Worm (Caenorhabditis elegans) whole organism, L4 larva: ENCODE data around the gene noca-1.

Source experiments
- D1046.2 ChIP-seq: fragments of 200-800 bp; sonication (Bioruptor generic); IDR thresholded peaks from 2 replicates; pipeline ENCODE4 v1.3.6; 2022; ENCODE audit warnings: missing genetic modification characterization, missing compliant biosample characterization
- F26F4.8 ChIP-seq: fragments of 200-800 bp; sonication (Bioruptor generic); conservative IDR thresholded peaks from 2 replicates; pipeline ENCODE4 v1.3.6; 2022; ENCODE audit warnings: missing genetic modification characterization, missing compliant biosample characterization
- R02D3.7 ChIP-seq: fragments of 150-350 bp; sonication (generic microtip); optimal IDR thresholded peaks from 3 replicates; lab custom pipeline; 2014; ENCODE audit warnings: missing biosample characterization, missing genetic modification characterization
- Y105C5A.15 ChIP-seq: fragments of 200-800 bp; sonication (Bioruptor generic); IDR thresholded peaks from 2 replicates; pipeline ENCODE4 v1.3.6; 2022; ENCODE audit warnings: missing genetic modification characterization, missing compliant biosample characterization
- Y48G9A.11 ChIP-seq: fragments of 200-800 bp; sonication (Bioruptor generic); IDR thresholded peaks from 2 replicates; pipeline ENCODE4 v1.3.6; 2022; ENCODE audit warnings: missing genetic modification reagents, missing genetic modification characterization, missing compliant biosample characterization
- ZK337.2 ChIP-seq: fragments of 200-800 bp; sonication (Bioruptor generic); IDR thresholded peaks from 2 replicates; pipeline ENCODE4 v1.3.6; 2022; ENCODE audit warnings: missing genetic modification reagents, missing genetic modification characterization, missing compliant biosample characterization
- ZK546.5 ChIP-seq, 2 experiments: sonication (generic microtip); optimal IDR thresholded peaks; 2 replicates each; lab custom pipeline; 2017; ENCODE audit warnings: missing biosample characterization in 2 of 2, missing genetic modification characterization in 2 of 2
- aha-1 ChIP-seq: fragments of 150-350 bp; peaks from one replicate; lab custom pipeline; 2014; ENCODE audit warnings: missing biosample characterization, missing genetic modification characterization
- ama-1 ChIP-seq: fragments of 150-350 bp; optimal IDR thresholded peaks from 2 replicates; lab custom pipeline; 2014; ENCODE audit warnings: inconsistent platforms, mixed read lengths
- ceh-28 ChIP-seq: fragments of 150-350 bp; optimal IDR thresholded peaks from 2 replicates; lab custom pipeline; 2014; ENCODE audit warnings: missing biosample characterization, missing genetic modification reagents, missing genetic modification characterization
- ceh-32 ChIP-seq: sonication (generic microtip); optimal IDR thresholded peaks from 2 replicates; lab custom pipeline; 2016; ENCODE audit warnings: mild to moderate bottlenecking, missing genetic modification characterization, missing compliant biosample characterization; ENCODE audit not compliant: poor library complexity
- ceh-44 ChIP-seq: fragments of 200-800 bp; sonication (Bioruptor generic); IDR thresholded peaks from 2 replicates; pipeline ENCODE4 v1.3.6; 2022; ENCODE audit warnings: missing genetic modification reagents, missing genetic modification characterization, missing compliant biosample characterization
- ceh-62 ChIP-seq: sonication (generic microtip); optimal IDR thresholded peaks from 2 replicates; lab custom pipeline; 2017; ENCODE audit warnings: missing biosample characterization, missing genetic modification characterization
- cey-2 ChIP-seq: sonication (generic microtip); optimal IDR thresholded peaks from 3 replicates; lab custom pipeline; 2017; ENCODE audit warnings: missing genetic modification characterization, mild to moderate bottlenecking, missing compliant biosample characterization, antibody characterized with exemption, borderline replicate concordance; ENCODE audit not compliant: insufficient read depth
- ctbp-1 ChIP-seq: fragments of 200-800 bp; sonication (Bioruptor generic); IDR thresholded peaks from 2 replicates; pipeline ENCODE4 v1.3.6; 2022; ENCODE audit warnings: missing genetic modification reagents, missing genetic modification characterization, missing compliant biosample characterization
- daf-12 ChIP-seq: fragments of 150-350 bp; optimal IDR thresholded peaks from 2 replicates; lab custom pipeline; 2014; ENCODE audit warnings: missing biosample characterization, missing genetic modification reagents, missing genetic modification characterization
- daf-19 ChIP-seq: fragments of 200-800 bp; sonication (Bioruptor generic); conservative IDR thresholded peaks from 2 replicates; pipeline ENCODE4 v1.3.6; 2022; ENCODE audit warnings: missing genetic modification characterization, missing compliant biosample characterization
- daf-8 ChIP-seq: fragments of 200-800 bp; sonication (Bioruptor generic); IDR thresholded peaks from 2 replicates; pipeline ENCODE4 v1.3.6; 2022; ENCODE audit warnings: missing genetic modification characterization, missing compliant biosample characterization
- dmd-6 ChIP-seq: fragments of 200-800 bp; sonication (Bioruptor generic); IDR thresholded peaks from 2 replicates; pipeline ENCODE4 v1.3.6; 2022; ENCODE audit warnings: missing genetic modification reagents, missing genetic modification characterization, missing compliant biosample characterization
- dmd-8 ChIP-seq: fragments of 200-800 bp; sonication (Bioruptor generic); IDR thresholded peaks from 2 replicates; pipeline ENCODE4 v1.3.6; 2022; ENCODE audit warnings: missing genetic modification characterization, missing compliant biosample characterization
- dmd-9 ChIP-seq: fragments of 200-800 bp; sonication (Bioruptor generic); IDR thresholded peaks from 2 replicates; pipeline ENCODE4 v1.3.6; 2022; ENCODE audit warnings: missing genetic modification reagents, missing genetic modification characterization, missing compliant biosample characterization
- dve-1 ChIP-seq: sonication (generic microtip); optimal IDR thresholded peaks from 2 replicates; lab custom pipeline; 2017; ENCODE audit warnings: antibody characterized with exemption, mild to moderate bottlenecking, missing genetic modification characterization, missing compliant biosample characterization; ENCODE audit not compliant: insufficient read depth
- fkh-10 ChIP-seq: fragments of 150-350 bp; optimal IDR thresholded peaks from 2 replicates; lab custom pipeline; 2014; ENCODE audit warnings: missing biosample characterization, missing genetic modification reagents, missing genetic modification characterization
- fos-1 ChIP-seq: fragments of 150-350 bp; optimal IDR thresholded peaks from 2 replicates; lab custom pipeline; 2014; ENCODE audit warnings: missing biosample characterization, missing genetic modification characterization
- hmg-1.1 ChIP-seq: fragments of 200-800 bp; sonication (Bioruptor generic); IDR thresholded peaks from 2 replicates; pipeline ENCODE4 v1.3.6; 2022; ENCODE audit warnings: missing genetic modification reagents, missing genetic modification characterization, missing compliant biosample characterization
- jun-1 ChIP-seq: fragments of 150-350 bp; optimal IDR thresholded peaks from 2 replicates; lab custom pipeline; 2014; ENCODE audit warnings: missing biosample characterization, missing genetic modification reagents, missing genetic modification characterization
- lin-29 ChIP-seq: fragments of 200-800 bp; sonication (Bioruptor generic); IDR thresholded peaks from 2 replicates; pipeline ENCODE4 v1.3.6; 2022; ENCODE audit warnings: missing genetic modification reagents, missing genetic modification characterization, missing compliant biosample characterization
- mdt-29 ChIP-seq: fragments of 200-800 bp; sonication (Bioruptor generic); IDR thresholded peaks from 2 replicates; pipeline ENCODE4 v1.3.6; 2022; ENCODE audit warnings: missing genetic modification reagents, missing genetic modification characterization, missing compliant biosample characterization
- mxl-2 ChIP-seq: fragments of 200-800 bp; sonication (Bioruptor generic); conservative IDR thresholded peaks from 2 replicates; pipeline ENCODE4 v1.3.6; 2022; ENCODE audit warnings: missing genetic modification reagents, missing genetic modification characterization, missing compliant biosample characterization
- mxl-3 ChIP-seq: fragments of 200-800 bp; sonication (Bioruptor generic); optimal IDR thresholded peaks from 2 replicates; lab custom pipeline; 2018; ENCODE audit warnings: mild to moderate bottlenecking, missing genetic modification characterization, missing compliant biosample characterization
- nhr-10 ChIP-seq: fragments of 150-350 bp; optimal IDR thresholded peaks from 2 replicates; lab custom pipeline; 2014; ENCODE audit warnings: missing biosample characterization, missing genetic modification characterization
- nhr-102 ChIP-seq: sonication (generic microtip); optimal IDR thresholded peaks from 2 replicates; lab custom pipeline; 2016; ENCODE audit warnings: mild to moderate bottlenecking, missing genetic modification characterization, moderate library complexity, missing compliant biosample characterization
- nhr-111 ChIP-seq: fragments of 200-800 bp; sonication (Bioruptor generic); optimal IDR thresholded peaks from 2 replicates; lab custom pipeline; 2018; ENCODE audit warnings: mild to moderate bottlenecking, missing genetic modification characterization, missing compliant biosample characterization
- nhr-237 ChIP-seq: sonication (generic microtip); optimal IDR thresholded peaks from 2 replicates; lab custom pipeline; 2017; ENCODE audit warnings: missing biosample characterization, missing genetic modification characterization
- nhr-25 ChIP-seq: sonication (generic microtip); optimal IDR thresholded peaks from 2 replicates; lab custom pipeline; 2017; ENCODE audit warnings: missing genetic modification characterization, mild to moderate bottlenecking, missing compliant biosample characterization, antibody characterized with exemption, moderate library complexity, borderline replicate concordance; ENCODE audit not compliant: insufficient read depth
- nhr-28 ChIP-seq: fragments of 150-350 bp; optimal IDR thresholded peaks from 2 replicates; lab custom pipeline; 2014; ENCODE audit warnings: missing biosample characterization, missing genetic modification characterization
- nhr-41 ChIP-seq: fragments of 200-800 bp; sonication (Bioruptor generic); IDR thresholded peaks from 2 replicates; pipeline ENCODE4 v1.3.6; 2022; ENCODE audit warnings: missing genetic modification reagents, missing genetic modification characterization, missing compliant biosample characterization
- nhr-48 ChIP-seq: sonication (generic microtip); optimal IDR thresholded peaks from 2 replicates; lab custom pipeline; 2016; ENCODE audit warnings: mild to moderate bottlenecking, missing genetic modification characterization, missing compliant biosample characterization
- nhr-76 ChIP-seq: fragments of 150-350 bp; optimal IDR thresholded peaks from 2 replicates; lab custom pipeline; 2014; ENCODE audit warnings: missing biosample characterization, missing genetic modification characterization
- pha-4 ChIP-seq, 2 experiments: fragments of 150-350 bp in 1 of 2; fragments of 200-800 bp in 1 of 2; sonication (Bioruptor generic) in 1 of 2; IDR thresholded peaks in 1 of 2; optimal IDR thresholded peaks in 1 of 2; 2 replicates each; pipeline versions ENCODE4 v1.3.6 to Lab custom; 2014 to 2022; ENCODE audit warnings: missing genetic modification characterization in 2 of 2, missing genetic modification reagents in 2 of 2, missing biosample characterization in 1 of 2, missing compliant biosample characterization in 1 of 2
- pqm-1 ChIP-seq: sonication (generic microtip); optimal IDR thresholded peaks from 2 replicates; lab custom pipeline; 2017; ENCODE audit warnings: missing biosample characterization, missing genetic modification characterization
- snpc-4 ChIP-seq: fragments of 150-350 bp; optimal IDR thresholded peaks from 2 replicates; lab custom pipeline; 2014; ENCODE audit warnings: missing biosample characterization, missing genetic modification characterization
- spr-1 ChIP-seq: sonication (generic microtip); optimal IDR thresholded peaks from 2 replicates; lab custom pipeline; 2016; ENCODE audit warnings: mild to moderate bottlenecking, missing genetic modification characterization, missing compliant biosample characterization
- spr-3 ChIP-seq: fragments of 200-800 bp; sonication (Bioruptor generic); optimal IDR thresholded peaks from 2 replicates; lab custom pipeline; 2018; ENCODE audit warnings: mild to moderate bottlenecking, missing genetic modification characterization, missing compliant biosample characterization
- tag-97 ChIP-seq: fragments of 200-800 bp; sonication (Bioruptor generic); IDR thresholded peaks from 2 replicates; pipeline ENCODE4 v1.3.6; 2022; ENCODE audit warnings: missing genetic modification characterization, missing compliant biosample characterization
- tra-1 ChIP-seq: fragments of 200-800 bp; sonication (Bioruptor generic); IDR thresholded peaks from 2 replicates; pipeline ENCODE4 v1.3.6; 2022; ENCODE audit warnings: missing genetic modification reagents, missing genetic modification characterization, missing compliant biosample characterization
- unc-130 ChIP-seq: sonication (generic microtip); optimal IDR thresholded peaks from 2 replicates; lab custom pipeline; 2016; ENCODE audit warnings: missing genetic modification reagents, missing genetic modification characterization, missing compliant biosample characterization
- unc-39 ChIP-seq: sonication (generic microtip); optimal IDR thresholded peaks from 2 replicates; lab custom pipeline; 2017; ENCODE audit warnings: missing biosample characterization, missing genetic modification characterization
- zag-1 ChIP-seq: fragments of 150-350 bp; optimal IDR thresholded peaks from 2 replicates; lab custom pipeline; 2014; ENCODE audit warnings: missing biosample characterization, missing genetic modification characterization
- zfp-2 ChIP-seq: sonication (generic microtip); optimal IDR thresholded peaks from 2 replicates; lab custom pipeline; 2016; ENCODE audit warnings: mild to moderate bottlenecking, missing genetic modification characterization, missing compliant biosample characterization
- zip-11 ChIP-seq: fragments of 200-800 bp; sonication (Bioruptor generic); IDR thresholded peaks from 2 replicates; pipeline ENCODE4 v1.3.6; 2022; ENCODE audit warnings: missing genetic modification characterization, missing compliant biosample characterization
- zip-2 ChIP-seq: fragments of 150-350 bp; optimal IDR thresholded peaks from 2 replicates; lab custom pipeline; 2014; ENCODE audit warnings: missing biosample characterization, missing genetic modification characterization
- ztf-7 ChIP-seq: fragments of 150-350 bp; optimal IDR thresholded peaks from 2 replicates; lab custom pipeline; 2014; ENCODE audit warnings: missing biosample characterization, missing genetic modification characterization

noca-1 gene

DNA sequence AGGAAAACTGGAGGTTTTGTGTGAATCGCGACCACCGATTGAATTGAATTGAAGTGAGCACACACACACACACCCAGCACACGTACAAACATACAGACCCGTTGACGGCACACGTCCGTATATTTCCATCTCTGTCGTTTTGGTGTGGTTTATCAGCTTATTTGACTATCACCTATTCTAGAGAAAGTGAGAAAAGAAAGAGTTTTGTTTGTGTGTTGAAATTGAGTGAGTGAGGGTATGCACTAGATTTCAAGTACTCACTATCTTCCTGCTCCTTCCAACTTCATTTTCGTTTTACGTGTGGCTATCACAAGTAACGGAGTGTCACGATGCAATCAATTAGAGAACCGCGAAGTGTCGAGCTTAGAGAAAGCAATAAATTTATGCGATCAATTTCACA is 11.1 kb downstream of the noca-1 start (continued):
- TF ChIP-seq nhr-111 (GFP tag; lab: Kevin White, UChicago) (no peak), nhr-28 (tag; lab: Kevin White, UChicago) (peak; percentile 80), ceh-44 (no peak), ctbp-1 (GFP tag; lab: Robert Waterston, UW) (no peak), nhr-76 (tag; lab: Kevin White, UChicago) (no peak), hmg-1.1 (peak; percentile 40; the same call in 1 of the 2 replicates), nhr-102 (tag; lab: Kevin White, UChicago) (no peak), lin-29 (GFP tag; lab: Robert Waterston, UW) (no peak), ceh-32 (tag; lab: Kevin White, UChicago) (no peak), zfp-2 (tag; lab: Kevin White, UChicago) (no peak), spr-3 (GFP tag; lab: Kevin White, UChicago) (no peak), dve-1 (tag; lab: Kevin White, UChicago) (peak; percentile 79), tag-97 (no peak), fos-1 (tag; lab: Kevin White, UChicago) (no peak), fkh-10 (GFP tag; lab: Kevin White, UChicago) (no peak), R02D3.7 (tag; lab: Kevin White, UChicago) (no peak), zag-1 (no peak), nhr-25 (no peak), zip-2 (tag; lab: Kevin White, UChicago) (no peak), mxl-3 (GFP tag; lab: Kevin White, UChicago) (peak; percentile 7), snpc-4 (no peak), D1046.2 (GFP tag; lab: Robert Waterston, UW) (no peak), jun-1 (no peak), nhr-48 (tag; lab: Kevin White, UChicago) (peak; percentile 48), ZK546.5 (tag; optimal IDR thresholded peaks at IDR 0.05; lab: Kevin White, UChicago) (no peak), unc-39 (tag; lab: Kevin White, UChicago) (no peak), nhr-237 (tag; lab: Kevin White, UChicago) (no peak), ZK337.2 (no peak), cey-2 (tag; lab: Kevin White, UChicago) (no peak), nhr-10 (tag; lab: Kevin White, UChicago) (no peak), daf-12 (no peak), nhr-41 (GFP tag; lab: Robert Waterston, UW) (no peak), dmd-8 (GFP tag; lab: Robert Waterston, UW) (no peak), daf-19 (GFP tag; lab: Robert Waterston, UW) (no peak), mdt-29 (GFP tag; lab: Robert Waterston, UW) (no peak), F26F4.8 (GFP tag; lab: Robert Waterston, UW) (no peak), Y48G9A.11 (no peak), dmd-6 (GFP tag; lab: Robert Waterston, UW) (peak; percentile 87), dmd-9 (GFP tag; lab: Robert Waterston, UW) (no peak), pqm-1 (peak; percentile 93), Y105C5A.15 (GFP tag; lab: Robert Waterston, UW) (no peak), pha-4 (GFP tag; IDR thresholded peaks at IDR 0.05; lab: Robert Waterston, UW) (no peak), pha-4 (tag; optimal IDR thresholded peaks at IDR 0.05; lab: Kevin White, UChicago) (no peak), daf-8 (GFP tag; lab: Robert Waterston, UW) (no peak), spr-1 (tag; lab: Kevin White, UChicago) (no peak), ztf-7 (tag; lab: Kevin White, UChicago) (no peak), zip-11 (GFP tag; lab: Robert Waterston, UW) (no peak), ama-1 (lab: Kevin White, UChicago) (no peak), tra-1 (peak; percentile 76; the same call in 1 of the 2 replicates), unc-130 (GFP tag; lab: Kevin White, UChicago) (no peak), mxl-2 (GFP tag; lab: Robert Waterston, UW) (no peak), aha-1 (tag; lab: Kevin White, UChicago) (peak; percentile 79), ceh-28 (tag; lab: Kevin White, UChicago) (no peak), ceh-62 (no peak)
